Fruit fly (Drosophila melanogaster) whole organism, embryonic: ENCODE results near the gene Pdi.

Source experiments
- BEAF-32 ChIP-seq: fragments of 200-800 bp; sonication (Bioruptor generic); optimal IDR thresholded peaks from 3 replicates; lab custom pipeline; 2017; ENCODE audit warnings: missing biosample characterization, missing genetic modification characterization, mild to moderate bottlenecking, moderate library complexity, missing genetic modification reagents
- Bgb ChIP-seq: fragments of 200-800 bp; sonication (Bioruptor generic); IDR thresholded peaks from 2 replicates; pipeline ENCODE4 v1.3.6; 2022; ENCODE audit warnings: missing biosample characterization, missing genetic modification characterization; ENCODE audit not compliant: partially characterized antibody
- CG10267 ChIP-seq: fragments of 200-800 bp; sonication (Bioruptor generic); optimal IDR thresholded peaks from 2 replicates; lab custom pipeline; 2018; ENCODE audit warnings: missing biosample characterization, mild to moderate bottlenecking, missing genetic modification characterization, moderate library complexity
- CG10274 ChIP-seq: fragments of 200-800 bp; sonication (Bioruptor generic); optimal IDR thresholded peaks from 3 replicates; lab custom pipeline; 2017; ENCODE audit warnings: missing biosample characterization, mild to moderate bottlenecking, missing genetic modification characterization
- CG11560 ChIP-seq: fragments of 200-800 bp; sonication (Bioruptor generic); IDR thresholded peaks from 3 replicates; pipeline ENCODE4 v1.3.6; 2022; ENCODE audit warnings: missing biosample characterization, missing genetic modification characterization
- CG12104 ChIP-seq: fragments of 200-800 bp; sonication (Bioruptor generic); optimal IDR thresholded peaks from 3 replicates; lab custom pipeline; 2016; ENCODE audit warnings: missing biosample characterization, missing genetic modification characterization
- CG12391 ChIP-seq: fragments of 200-800 bp; sonication (Bioruptor generic); optimal IDR thresholded peaks from 3 replicates; lab custom pipeline; 2018; ENCODE audit warnings: missing biosample characterization, mild to moderate bottlenecking, missing genetic modification characterization, moderate library complexity
- CG13894 ChIP-seq: fragments of 200-800 bp; sonication (Bioruptor generic); optimal IDR thresholded peaks from 3 replicates; lab custom pipeline; 2018; ENCODE audit warnings: missing biosample characterization, mild to moderate bottlenecking, missing genetic modification characterization, moderate library complexity
- CG14860 ChIP-seq: fragments of 200-800 bp; sonication (Bioruptor generic); IDR thresholded peaks from 3 replicates; pipeline ENCODE4 v1.3.6; 2022; ENCODE audit warnings: missing biosample characterization, missing genetic modification characterization; ENCODE audit not compliant: partially characterized antibody
- CG15269 ChIP-seq: fragments of 200-800 bp; sonication (Bioruptor generic); optimal IDR thresholded peaks from 2 replicates; lab custom pipeline; 2018; ENCODE audit warnings: missing biosample characterization, mild to moderate bottlenecking, missing genetic modification characterization, moderate library complexity
- CG15479 ChIP-seq: fragments of 200-800 bp; sonication (Bioruptor generic); optimal IDR thresholded peaks from 3 replicates; lab custom pipeline; 2019; ENCODE audit warnings: missing biosample characterization, mild to moderate bottlenecking, missing genetic modification characterization, moderate library complexity
- CG15601 ChIP-seq: fragments of 200-800 bp; sonication (Bioruptor generic); optimal IDR thresholded peaks from 3 replicates; lab custom pipeline; 2019; ENCODE audit warnings: missing biosample characterization, mild to moderate bottlenecking, missing genetic modification characterization, moderate library complexity
- CG1647 ChIP-seq: fragments of 200-800 bp; sonication (Bioruptor generic); optimal IDR thresholded peaks from 3 replicates; lab custom pipeline; 2016; ENCODE audit warnings: missing biosample characterization, missing genetic modification characterization
- CG16813 ChIP-seq: fragments of 200-800 bp; sonication (Bioruptor generic); IDR thresholded peaks from 3 replicates; pipeline ENCODE4 v1.3.6; 2022; ENCODE audit warnings: missing biosample characterization, missing genetic modification characterization; ENCODE audit not compliant: partially characterized antibody
- CG17568 ChIP-seq: fragments of 200-800 bp; sonication (Bioruptor generic); optimal IDR thresholded peaks from 2 replicates; lab custom pipeline; 2018; ENCODE audit warnings: missing biosample characterization, mild to moderate bottlenecking, missing genetic modification characterization, moderate library complexity
- CG18011 ChIP-seq: fragments of 200-800 bp; sonication (Bioruptor generic); optimal IDR thresholded peaks from 2 replicates; lab custom pipeline; 2017; ENCODE audit warnings: missing biosample characterization, missing genetic modification characterization, mild to moderate bottlenecking, moderate library complexity, missing genotype
- CG31441 ChIP-seq: fragments of 200-800 bp; sonication (Bioruptor generic); IDR thresholded peaks from 2 replicates; pipeline ENCODE4 v1.3.6; 2022; ENCODE audit warnings: missing biosample characterization, missing genetic modification characterization
- CG42726 ChIP-seq: fragments of 200-800 bp; sonication (Bioruptor generic); IDR thresholded peaks from 2 replicates; pipeline ENCODE4 v1.3.6; 2022; ENCODE audit warnings: missing biosample characterization, missing genetic modification characterization; ENCODE audit not compliant: partially characterized antibody
- CG4617 ChIP-seq: fragments of 200-800 bp; sonication (Bioruptor generic); optimal IDR thresholded peaks from 3 replicates; lab custom pipeline; 2016; ENCODE audit warnings: missing biosample characterization, missing genetic modification characterization, borderline replicate concordance
- CG5953 ChIP-seq: fragments of 200-800 bp; sonication (Bioruptor generic); IDR thresholded peaks from 2 replicates; pipeline ENCODE4 v1.3.6; 2022; ENCODE audit warnings: missing biosample characterization, missing genetic modification characterization
- CG6683 ChIP-seq: fragments of 200-800 bp; sonication (Bioruptor generic); optimal IDR thresholded peaks from 2 replicates; lab custom pipeline; 2017; ENCODE audit warnings: missing biosample characterization, mild to moderate bottlenecking, missing genetic modification characterization, missing genetic modification reagents
- CG6689 ChIP-seq: fragments of 200-800 bp; sonication (Bioruptor generic); IDR thresholded peaks from 2 replicates; pipeline ENCODE4 v1.3.6; 2022; ENCODE audit warnings: missing biosample characterization, missing genetic modification characterization
- CG7839 ChIP-seq: fragments of 200-800 bp; sonication (Bioruptor generic); optimal IDR thresholded peaks from 3 replicates; lab custom pipeline; 2018; ENCODE audit warnings: missing biosample characterization, mild to moderate bottlenecking, missing genetic modification characterization, moderate library complexity
- CG7963 ChIP-seq: fragments of 200-800 bp; sonication (Bioruptor generic); IDR thresholded peaks from 3 replicates; pipeline ENCODE4 v1.3.6; 2022; ENCODE audit warnings: missing biosample characterization, missing genetic modification characterization; ENCODE audit not compliant: partially characterized antibody
- Deaf1 ChIP-seq: fragments of 200-800 bp; optimal IDR thresholded peaks from 3 replicates; lab custom pipeline; 2019; ENCODE audit warnings: missing biosample characterization, mild to moderate bottlenecking, missing genetic modification characterization, moderate library complexity
- Dip2 ChIP-seq: fragments of 200-800 bp; sonication (Bioruptor generic); IDR thresholded peaks from 2 replicates; pipeline ENCODE4 v1.3.6; 2022; ENCODE audit warnings: missing biosample characterization, missing genetic modification characterization
- Dll ChIP-seq: fragments of 200-800 bp; sonication (Bioruptor generic); IDR thresholded peaks from 4 replicates; pipeline ENCODE4 v1.3.6; 2022; ENCODE audit warnings: missing biosample characterization, missing genetic modification characterization; ENCODE audit not compliant: partially characterized antibody
- Doc3 ChIP-seq: fragments of 200-800 bp; sonication (Bioruptor generic); IDR thresholded peaks from 3 replicates; pipeline ENCODE4 v1.3.6; 2022; ENCODE audit warnings: missing biosample characterization, missing genetic modification characterization; ENCODE audit not compliant: partially characterized antibody
- Dref ChIP-seq: fragments of 200-800 bp; sonication (Bioruptor generic); IDR thresholded peaks from 2 replicates; pipeline ENCODE4 v1.3.6; 2022; ENCODE audit warnings: missing biosample characterization, missing genetic modification characterization
- Drgx ChIP-seq: fragments of 200-800 bp; sonication (Bioruptor generic); IDR thresholded peaks from 2 replicates; pipeline ENCODE4 v1.3.6; 2022; ENCODE audit warnings: missing biosample characterization, missing genetic modification characterization
- E2f2 ChIP-seq: fragments of 200-800 bp; sonication (Bioruptor generic); IDR thresholded peaks from 2 replicates; pipeline ENCODE4 v1.3.6; 2022; ENCODE audit warnings: missing biosample characterization, missing genetic modification characterization
- Ets65A ChIP-seq: fragments of 200-800 bp; sonication (Bioruptor generic); peaks from one replicate; lab custom pipeline; 2016; ENCODE audit warnings: missing biosample characterization, missing genetic modification characterization
- H2.0 ChIP-seq: fragments of 200-800 bp; sonication (Bioruptor generic); IDR thresholded peaks from 2 replicates; pipeline ENCODE4 v1.3.6; 2022; ENCODE audit warnings: missing biosample characterization, missing genetic modification characterization
- HLH3B ChIP-seq: fragments of 200-800 bp; sonication (Bioruptor generic); IDR thresholded peaks from 2 replicates; pipeline ENCODE4 v1.3.6; 2022; ENCODE audit warnings: missing biosample characterization, missing genetic modification characterization
- Lpt ChIP-seq: fragments of >200 bp; optimal IDR thresholded peaks from 2 replicates; lab custom pipeline; 2018; ENCODE audit warnings: missing biosample characterization, missing genetic modification characterization
- Xrp1 ChIP-seq: fragments of 200-800 bp; sonication (Bioruptor generic); IDR thresholded peaks from 2 replicates; pipeline ENCODE4 v1.3.6; 2022; ENCODE audit warnings: missing biosample characterization, missing genetic modification characterization
- ase ChIP-seq: fragments of 200-800 bp; sonication (Bioruptor generic); IDR thresholded peaks from 3 replicates; pipeline ENCODE4 v1.3.6; 2022; ENCODE audit warnings: missing biosample characterization, missing genetic modification characterization
- chinmo ChIP-seq: fragments of 200-800 bp; sonication (Bioruptor generic); IDR thresholded peaks from 4 replicates; pipeline ENCODE4 v1.3.6; 2022; ENCODE audit warnings: missing biosample characterization, missing genetic modification characterization; ENCODE audit not compliant: partially characterized antibody
- fd96Cb ChIP-seq: fragments of 200-800 bp; sonication (Bioruptor generic); optimal IDR thresholded peaks from 2 replicates; lab custom pipeline; 2018; ENCODE audit warnings: missing biosample characterization, mild to moderate bottlenecking, missing genetic modification characterization, moderate library complexity
- grau ChIP-seq: fragments of 200-800 bp; optimal IDR thresholded peaks from 3 replicates; lab custom pipeline; 2019; ENCODE audit warnings: missing biosample characterization, mild to moderate bottlenecking, missing genetic modification characterization, moderate library complexity
- hb ChIP-seq: fragments of 200-800 bp; sonication (Bioruptor generic); IDR thresholded peaks from 3 replicates; pipeline ENCODE4 v1.3.6; 2022; ENCODE audit warnings: missing biosample characterization, missing genetic modification characterization; ENCODE audit not compliant: partially characterized antibody
- inv ChIP-seq: fragments of 200-800 bp; sonication (Bioruptor generic); IDR thresholded peaks from 2 replicates; pipeline ENCODE4 v1.3.6; 2022; ENCODE audit warnings: missing biosample characterization, missing genetic modification characterization; ENCODE audit not compliant: partially characterized antibody
- klu ChIP-seq: fragments of 200-800 bp; sonication (Bioruptor generic); IDR thresholded peaks from 2 replicates; pipeline ENCODE4 v1.3.6; 2022; ENCODE audit warnings: missing biosample characterization, missing genetic modification characterization
- knrl ChIP-seq: fragments of 200-800 bp; sonication (Bioruptor generic); IDR thresholded peaks from 3 replicates; pipeline ENCODE4 v1.3.6; 2022; ENCODE audit warnings: missing biosample characterization, missing genetic modification characterization; ENCODE audit not compliant: partially characterized antibody
- phol ChIP-seq: fragments of 200-800 bp; sonication (Bioruptor generic); optimal IDR thresholded peaks from 3 replicates; lab custom pipeline; 2018; ENCODE audit warnings: missing biosample characterization, mild to moderate bottlenecking, missing genetic modification characterization, moderate library complexity
- pzg ChIP-seq: fragments of 200-800 bp; sonication (Bioruptor generic); optimal IDR thresholded peaks from 3 replicates; lab custom pipeline; 2018; ENCODE audit warnings: missing biosample characterization, mild to moderate bottlenecking, missing genetic modification characterization, moderate library complexity
- so ChIP-seq: fragments of 200-800 bp; sonication (Bioruptor generic); IDR thresholded peaks from 3 replicates; pipeline ENCODE4 v1.3.6; 2022; ENCODE audit warnings: missing biosample characterization, missing genetic modification characterization
- tna ChIP-seq: fragments of 200-800 bp; sonication (Bioruptor generic); IDR thresholded peaks from 2 replicates; pipeline ENCODE4 v1.3.6; 2022; ENCODE audit warnings: missing biosample characterization, missing genetic modification characterization; ENCODE audit not compliant: partially characterized antibody
- vnd ChIP-seq: fragments of 200-800 bp; sonication (Bioruptor generic); IDR thresholded peaks from 3 replicates; pipeline ENCODE4 v1.3.6; 2022; ENCODE audit warnings: missing biosample characterization, missing genetic modification characterization; ENCODE audit not compliant: partially characterized antibody

The Pdi gene

dm6 chr3L:15121272-15121671, 21.4 kb downstream of the Pdi start, which contains the start of gene CG32847:
Gene CG32847 (plus strand): TSS chr3L:15121572.
- no peak for TF ChIP-seq klu (GFP tag; lab: Robert Waterston, UW)
- TF ChIP-seq CG5953 (GFP tag; lab: Robert Waterston, UW), result no peak
- no peak for TF ChIP-seq Ets65A (GFP tag; lab: Kevin White, UChicago)
- TF ChIP-seq fd96Cb (tag; lab: Kevin White, UChicago), result no peak
- no peak for TF ChIP-seq CG13894
- no peak for TF ChIP-seq CG11560 (tag; lab: Robert Waterston, UW)
- no peak for TF ChIP-seq Xrp1 (GFP tag; lab: Robert Waterston, UW)
- no peak for TF ChIP-seq Drgx
- no peak for TF ChIP-seq H2.0 (GFP tag; lab: Robert Waterston, UW)
- no peak for TF ChIP-seq CG1647 (GFP tag; lab: Kevin White, UChicago)
- TF ChIP-seq E2f2 (GFP tag; lab: Robert Waterston, UW), result no peak
- TF ChIP-seq CG10267, result no peak
- TF ChIP-seq Deaf1 (tag; lab: Kevin White, UChicago), result no peak
- no peak for TF ChIP-seq Dip2 (GFP tag; lab: Robert Waterston, UW)
- no peak for TF ChIP-seq CG7839
- TF ChIP-seq Bgb (GFP tag; lab: Robert Waterston, UW), result no peak
- TF ChIP-seq ase, result no peak
- no peak for TF ChIP-seq CG12104
- no peak for TF ChIP-seq so (GFP tag; lab: Robert Waterston, UW)

DNA sequence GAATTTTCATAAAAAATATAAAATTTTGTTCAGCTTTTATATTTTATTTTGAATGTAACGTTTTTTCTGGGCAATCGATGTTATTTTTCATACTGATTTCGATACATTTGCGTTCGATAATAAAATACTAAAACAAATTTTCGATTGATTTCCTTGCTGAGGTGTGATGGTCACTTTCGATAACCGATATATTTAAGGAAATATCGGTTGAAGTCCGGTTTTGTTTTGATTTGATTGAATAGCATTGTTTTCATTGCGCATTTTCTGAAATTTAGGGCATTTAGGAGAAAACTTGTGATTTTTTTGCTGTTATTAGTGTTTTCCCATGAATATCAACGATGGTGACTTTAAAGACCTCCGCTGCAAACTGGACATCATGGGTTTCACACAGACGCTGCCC, 26.1 kb downstream of the Pdi start, which contains the start of gene Cep135:
Cep135 (plus strand) TSS at position 202 of the 400 bp plus-strand sequence.
- TF ChIP-seq CG31441 (GFP tag; lab: Robert Waterston, UW) (no peak), Doc3 (GFP tag; lab: Robert Waterston, UW) (peak; percentile 82), phol (peak; percentile 3), pzg (GFP tag; lab: Kevin White, UChicago) (peak; percentile 71), hb (GFP tag; lab: Robert Waterston, UW) (peak; percentile 85), CG4617 (GFP tag; lab: Kevin White, UChicago) (peak; percentile 36), CG15269 (tag; lab: Kevin White, UChicago) (no peak), CG16813 (peak; percentile 83), Dref (GFP tag; lab: Robert Waterston, UW) (peak; percentile 90), chinmo (GFP tag; lab: Robert Waterston, UW) (peak; percentile 86; the same call in 2 of the 4 replicates), knrl (GFP tag; lab: Robert Waterston, UW) (peak; percentile 68; the same call in 2 of the 3 replicates), BEAF-32 (GFP tag; lab: Kevin White, UChicago) (peak; percentile 71), HLH3B (GFP tag; lab: Robert Waterston, UW) (no peak), CG14860 (GFP tag; lab: Robert Waterston, UW) (peak; percentile 86), CG6683 (GFP tag; lab: Kevin White, UChicago) (no peak), CG10267 (peak; percentile 80), CG10274 (GFP tag; lab: Kevin White, UChicago) (no peak), CG15479 (GFP tag; lab: Kevin White, UChicago) (peak; percentile 53), CG6689 (no peak), Dll (peak; percentile 92), vnd (GFP tag; lab: Robert Waterston, UW) (peak; percentile 82), CG17568 (GFP tag; lab: Kevin White, UChicago) (no peak), inv (peak; percentile 66), tna (peak; percentile 92), grau (no peak), CG42726 (GFP tag; lab: Robert Waterston, UW) (peak; percentile 51; the same call in 1 of the 2 replicates), CG15601 (tag; lab: Kevin White, UChicago) (peak; percentile 100), CG7963 (GFP tag; lab: Robert Waterston, UW) (peak; percentile 86), CG12391 (tag; lab: Kevin White, UChicago) (no peak), Lpt (GFP tag; lab: Kevin White, UChicago) (no peak), CG18011 (GFP tag; lab: Kevin White, UChicago) (no peak)
